Fruit fly (Drosophila melanogaster): ENCODE measurements around the gene Atg18a.

The Atg18a gene

dm6 chr3L:8177795-8178564, 8.7 kb upstream of the Atg18a start, which contains the start of gene Nmt (continued):
- TF ChIP-seq tio (GFP tag; optimal IDR thresholded peaks at IDR 0.05) (no peak), CG4820 (GFP tag; optimal IDR thresholded peaks at IDR 0.05) (no peak), Sry-δ (GFP tag; optimal IDR thresholded peaks at IDR 0.05) (peak; percentile 68), Oaz (GFP tag; IDR thresholded peaks at IDR 0.05) (no peak), CG3407 (GFP tag; optimal IDR thresholded peaks at IDR 0.05) (no peak), dati (GFP tag; IDR thresholded peaks at IDR 0.05) (no peak), da (GFP tag; optimal IDR thresholded peaks at IDR 0.05) (no peak), zen (tag; optimal IDR thresholded peaks at IDR 0.05) (no peak), CG12391 (tag; optimal IDR thresholded peaks at IDR 0.05) (peak; percentile 22), CG15601 (tag; optimal IDR thresholded peaks at IDR 0.05) (no peak), fd102C (GFP tag; optimal IDR thresholded peaks at IDR 0.05) (no peak), CG12071 (GFP tag; optimal IDR thresholded peaks at IDR 0.05) (no peak), nau (GFP tag; optimal IDR thresholded peaks at IDR 0.05) (no peak), caup (GFP tag; optimal IDR thresholded peaks at IDR 0.05; ENCODE audit: severe bottlenecking) (no peak), croc (GFP tag; conservative IDR thresholded peaks at IDR 0.05) (no peak), Ets97D (GFP tag; optimal IDR thresholded peaks at IDR 0.05) (peak; percentile 32), br (optimal IDR thresholded peaks at IDR 0.05) (no peak), CG31441 (GFP tag; IDR thresholded peaks at IDR 0.05) (no peak), Scr (GFP tag; IDR thresholded peaks at IDR 0.05; ENCODE audit: partially characterized antibody) (peak; percentile 75), CkIIα-i1 (GFP tag; IDR thresholded peaks at IDR 0.05) (no peak), Ets65A (GFP tag) (peak; percentile 90), lab (GFP tag; optimal IDR thresholded peaks at IDR 0.05) (no peak), slou (GFP tag; optimal IDR thresholded peaks at IDR 0.05) (no peak), CG12219 (GFP tag; optimal IDR thresholded peaks at IDR 0.05) (no peak), ssp (GFP tag; IDR thresholded peaks at IDR 0.05) (no peak), CG32767 (GFP tag; IDR thresholded peaks at IDR 0.05) (no peak), Ssrp (tag; optimal IDR thresholded peaks at IDR 0.05) (no peak), CG17328 (GFP tag; IDR thresholded peaks at IDR 0.05) (peak; percentile 29; the same call in 1 of the 2 replicates), mam (GFP tag; optimal IDR thresholded peaks at IDR 0.05) (peak; percentile 38), CG8089 (GFP tag; optimal IDR thresholded peaks at IDR 0.05) (no peak), Chrac-16 (GFP tag; optimal IDR thresholded peaks at IDR 0.05) (no peak), CG11695 (GFP tag; IDR thresholded peaks at IDR 0.05) (0 out of 3 replicates have a peak, but pooled peaks have one; percentile 6), Camta (GFP tag; optimal IDR thresholded peaks at IDR 0.05) (no peak), CG3163 (GFP tag; optimal IDR thresholded peaks at IDR 0.05) (no peak), lmd (GFP tag; IDR thresholded peaks at IDR 0.05) (no peak), CG9932 (GFP tag; IDR thresholded peaks at IDR 0.05) (peak; percentile 72), mirr (GFP tag; optimal IDR thresholded peaks at IDR 0.05) (no peak), Kr (GFP tag; optimal IDR thresholded peaks at IDR 0.05) (no peak), CG6689 (GFP tag; IDR thresholded peaks at IDR 0.05) (no peak), Fer1 (GFP tag; optimal IDR thresholded peaks at IDR 0.05) (no peak), CG1792 (GFP tag; optimal IDR thresholded peaks at IDR 0.05) (no peak), Six4 (GFP tag; optimal IDR thresholded peaks at IDR 0.05) (no peak), hbn (GFP tag; IDR thresholded peaks at IDR 0.05; ENCODE audit: partially characterized antibody) (peak; percentile 86), CG16813 (GFP tag; IDR thresholded peaks at IDR 0.05; ENCODE audit: partially characterized antibody) (peak; percentile 82), dmrt11E (tag; optimal IDR thresholded peaks at IDR 0.05) (peak; percentile 6), CG3995 (GFP tag; optimal IDR thresholded peaks at IDR 0.05) (peak; percentile 52), Dp (GFP tag; optimal IDR thresholded peaks at IDR 0.05) (peak; percentile 79), chinmo (GFP tag; IDR thresholded peaks at IDR 0.05; ENCODE audit: partially characterized antibody) (peak; percentile 78; the same call in 3 of the 4 replicates), aop (GFP tag; IDR thresholded peaks at IDR 0.05) (no peak), CG17912 (GFP tag; optimal IDR thresholded peaks at IDR 0.05) (no peak)

Data from whole organism, embryonic.